Fruit fly (Drosophila melanogaster): ENCODE data around the gene CG3345.

CG3345 gene

dm6 chr2L:247432-247831, 21.5 kb upstream of the CG3345 start:
- peak; percentile 61 for TF ChIP-seq Dif (GFP tag; optimal IDR thresholded peaks at IDR 0.05; ENCODE audit: partially characterized antibody)
- peak; percentile 53 for TF ChIP-seq jim (GFP tag; optimal IDR thresholded peaks at IDR 0.05)
- TF ChIP-seq sage (GFP tag; optimal IDR thresholded peaks at IDR 0.05) = no peak
- no peak for TF ChIP-seq Vsx2 (GFP tag; optimal IDR thresholded peaks at IDR 0.05; ENCODE audit: partially characterized antibody)
- TF ChIP-seq Mio (GFP tag; optimal IDR thresholded peaks at IDR 0.05) = no peak
- TF ChIP-seq dl (GFP tag; optimal IDR thresholded peaks at IDR 0.05; ENCODE audit: insufficient read depth in 1 of 2, partially characterized antibody in 2 of 2) = peak in 1 of 2 experiments; percentile 54

- TF ChIP-seq sage (GFP tag; optimal IDR thresholded peaks at IDR 0.05) (peak; percentile 29), Dif (GFP tag; optimal IDR thresholded peaks at IDR 0.05; ENCODE audit: partially characterized antibody) (peak; percentile 48), HLH106 (tag; optimal IDR thresholded peaks at IDR 0.05) (peak; percentile 87), Dfd (GFP tag; optimal IDR thresholded peaks at IDR 0.05) (no peak), OdsH (GFP tag; optimal IDR thresholded peaks at IDR 0.05) (peak; percentile 83), ey (GFP tag; optimal IDR thresholded peaks at IDR 0.05) (peak; percentile 56), Rel (GFP tag; optimal IDR thresholded peaks at IDR 0.05) (no peak), Rel (tag; optimal IDR thresholded peaks at IDR 0.05) (peak; percentile 27), dl (GFP tag; optimal IDR thresholded peaks at IDR 0.05; ENCODE audit: insufficient read depth in 1 of 2, partially characterized antibody in 2 of 2) (peak in 1 of 2 experiments; percentile 33), rgr (GFP tag; optimal IDR thresholded peaks at IDR 0.05) (peak; percentile 70), br (GFP tag; optimal IDR thresholded peaks at IDR 0.05) (peak; percentile 52), Sp1 (GFP tag; optimal IDR thresholded peaks at IDR 0.05) (peak; percentile 82), fru (GFP tag; optimal IDR thresholded peaks at IDR 0.05) (peak; percentile 68), dmrt93B (GFP tag; optimal IDR thresholded peaks at IDR 0.05) (peak; percentile 76), CG9705 (GFP tag; optimal IDR thresholded peaks at IDR 0.05) (peak; percentile 29), Vsx2 (GFP tag; optimal IDR thresholded peaks at IDR 0.05; ENCODE audit: partially characterized antibody) (no peak), Jra (GFP tag; optimal IDR thresholded peaks at IDR 0.05) (no peak), psq (GFP tag; optimal IDR thresholded peaks at IDR 0.05) (peak; percentile 76), CG32264 (GFP tag; optimal IDR thresholded peaks at IDR 0.05) (no peak), Hr83 (GFP tag; optimal IDR thresholded peaks at IDR 0.05; ENCODE audit: poor library complexity, severe bottlenecking) (peak; percentile 40), foxo (GFP tag; optimal IDR thresholded peaks at IDR 0.05) (peak in 1 of 2 experiments; percentile 86)
These were observed 20.9 kb upstream of the CG3345 start for dm6 chr2L:247845-248473.

- TF ChIP-seq CG32264 (GFP tag; optimal IDR thresholded peaks at IDR 0.05) (no peak), Abd-B (GFP tag; optimal IDR thresholded peaks at IDR 0.05) (no peak), GATAd (GFP tag; optimal IDR thresholded peaks at IDR 0.05) (no peak), HLH106 (tag; optimal IDR thresholded peaks at IDR 0.05) (no peak), fru (GFP tag; optimal IDR thresholded peaks at IDR 0.05) (no peak), CrebA (GFP tag; optimal IDR thresholded peaks at IDR 0.05; ENCODE audit: borderline replicate concordance) (no peak), foxo (GFP tag; optimal IDR thresholded peaks at IDR 0.05) (no peak)
These were observed 20.3 kb upstream of the CG3345 start for dm6 chr2L:248592-248991.

- TF ChIP-seq Abd-B (GFP tag; optimal IDR thresholded peaks at IDR 0.05) = no peak
- TF ChIP-seq Hnf4 (GFP tag; optimal IDR thresholded peaks at IDR 0.05) = peak; percentile 27
- TF ChIP-seq Hr83 (GFP tag; optimal IDR thresholded peaks at IDR 0.05; ENCODE audit: poor library complexity, severe bottlenecking) = no peak
- no peak for TF ChIP-seq rgr (GFP tag; optimal IDR thresholded peaks at IDR 0.05)
- TF ChIP-seq Vsx2 (GFP tag; optimal IDR thresholded peaks at IDR 0.05; ENCODE audit: partially characterized antibody) = no peak
- TF ChIP-seq fru (GFP tag; optimal IDR thresholded peaks at IDR 0.05) = peak; percentile 40
- TF ChIP-seq brk (GFP tag; optimal IDR thresholded peaks at IDR 0.05) = no peak
- TF ChIP-seq GATAd (GFP tag; optimal IDR thresholded peaks at IDR 0.05) = no peak
- TF ChIP-seq h (GFP tag; optimal IDR thresholded peaks at IDR 0.05) = no peak
- TF ChIP-seq pan (optimal IDR thresholded peaks at IDR 0.05) = no peak
- TF ChIP-seq Hr78 (GFP tag; optimal IDR thresholded peaks at IDR 0.05) = no peak
- TF ChIP-seq CrebA (GFP tag; optimal IDR thresholded peaks at IDR 0.05; ENCODE audit: borderline replicate concordance) = no peak
- TF ChIP-seq tai (GFP tag; optimal IDR thresholded peaks at IDR 0.05) = no peak
- TF ChIP-seq woc (GFP tag; optimal IDR thresholded peaks at IDR 0.05) = peak; percentile 9
- TF ChIP-seq Rel (GFP tag; optimal IDR thresholded peaks at IDR 0.05) = no peak
- TF ChIP-seq Rel (tag; optimal IDR thresholded peaks at IDR 0.05) = no peak
- TF ChIP-seq jim (GFP tag; optimal IDR thresholded peaks at IDR 0.05) = no peak
- no peak for TF ChIP-seq dsf (GFP tag; optimal IDR thresholded peaks at IDR 0.05; ENCODE audit: borderline replicate concordance)
- no peak for TF ChIP-seq sage (GFP tag; optimal IDR thresholded peaks at IDR 0.05)
- no peak for TF ChIP-seq CG32264 (GFP tag; optimal IDR thresholded peaks at IDR 0.05)
- TF ChIP-seq OdsH (GFP tag; optimal IDR thresholded peaks at IDR 0.05) = no peak
- peak; percentile 39 for TF ChIP-seq Jra (GFP tag; optimal IDR thresholded peaks at IDR 0.05)
- TF ChIP-seq dl (GFP tag; optimal IDR thresholded peaks at IDR 0.05; ENCODE audit: insufficient read depth in 1 of 2, partially characterized antibody in 2 of 2) = peak; percentile 63 to 83
- TF ChIP-seq dmrt93B (GFP tag; optimal IDR thresholded peaks at IDR 0.05) = no peak
- no peak for TF ChIP-seq Myc (optimal IDR thresholded peaks at IDR 0.05)
- TF ChIP-seq foxo (GFP tag; optimal IDR thresholded peaks at IDR 0.05) = peak in 1 of 2 experiments; percentile 49
- TF ChIP-seq Dfd (GFP tag; optimal IDR thresholded peaks at IDR 0.05) = no peak
- TF ChIP-seq usp (GFP tag; optimal IDR thresholded peaks at IDR 0.05) = no peak
- TF ChIP-seq ey (GFP tag; optimal IDR thresholded peaks at IDR 0.05) = peak; percentile 37
- TF ChIP-seq psq (GFP tag; optimal IDR thresholded peaks at IDR 0.05) = peak; percentile 55
- TF ChIP-seq lola (GFP tag; optimal IDR thresholded peaks at IDR 0.05) = no peak
- TF ChIP-seq N (GFP tag; optimal IDR thresholded peaks at IDR 0.05) = no peak
These were observed 19.7 kb upstream of the CG3345 start for dm6 chr2L:249048-249825.

All from whole organism, wandering third instar larva.